Worm (Caenorhabditis elegans) whole organism, L4 larva: Measurements from ENCODE around the gene gphr-2.

ENCODE experiments used
- R02D3.7 ChIP-seq: fragments of 150-350 bp; sonication (generic microtip); optimal IDR thresholded peaks from 3 replicates; lab custom pipeline; 2014; ENCODE audit warnings: missing biosample characterization, missing genetic modification characterization
- ceh-62 ChIP-seq: sonication (generic microtip); optimal IDR thresholded peaks from 2 replicates; lab custom pipeline; 2017; ENCODE audit warnings: missing biosample characterization, missing genetic modification characterization
- dmd-9 ChIP-seq: fragments of 200-800 bp; sonication (Bioruptor generic); IDR thresholded peaks from 2 replicates; pipeline ENCODE4 v1.3.6; 2022; ENCODE audit warnings: missing genetic modification reagents, missing genetic modification characterization, missing compliant biosample characterization
- dve-1 ChIP-seq: sonication (generic microtip); optimal IDR thresholded peaks from 2 replicates; lab custom pipeline; 2017; ENCODE audit warnings: antibody characterized with exemption, mild to moderate bottlenecking, missing genetic modification characterization, missing compliant biosample characterization; ENCODE audit not compliant: insufficient read depth
- lin-13 ChIP-seq: fragments of 150-350 bp; optimal IDR thresholded peaks from 2 replicates; lab custom pipeline; 2014; ENCODE audit warnings: missing biosample characterization, missing genetic modification reagents, missing genetic modification characterization
- mep-1 ChIP-seq: fragments of 150-350 bp; sonication (generic microtip); optimal IDR thresholded peaks from 3 replicates; lab custom pipeline; 2014; ENCODE audit warnings: missing biosample characterization, missing genetic modification characterization
- nhr-42 ChIP-seq: fragments of 200-800 bp; sonication (Bioruptor generic); IDR thresholded peaks from 2 replicates; pipeline ENCODE4 v1.3.6; 2022; ENCODE audit warnings: missing genetic modification characterization, missing compliant biosample characterization
- snpc-4 ChIP-seq: fragments of 150-350 bp; optimal IDR thresholded peaks from 2 replicates; lab custom pipeline; 2014; ENCODE audit warnings: missing biosample characterization, missing genetic modification characterization

ce11 chrX:14263473-14263872 is 44.1 kb downstream of the gphr-2 start, which contains the start of gene E02H4.8:
- TF ChIP-seq lin-13 (GFP tag; lab: Kevin White, UChicago) (no peak), ceh-62 (no peak), dmd-9 (GFP tag; lab: Robert Waterston, UW) (no peak), snpc-4 (no peak), mep-1 (tag; lab: Kevin White, UChicago) (no peak), nhr-42 (GFP tag; lab: Robert Waterston, UW) (no peak), R02D3.7 (tag; lab: Kevin White, UChicago) (no peak), dve-1 (no peak)
